Worm (Caenorhabditis elegans) whole organism, L2 larva: Measurements from ENCODE around the gene pgph-3.
A peak's percentile ranks its signal among the peaks of the same experiment; 100 is the strongest.

ENCODE experiments used
- C34F6.9 ChIP-seq: fragments of 150-350 bp; optimal IDR thresholded peaks from 2 replicates; lab custom pipeline; 2014; ENCODE audit warnings: missing biosample characterization, missing genetic modification characterization
- F13H6.1 ChIP-seq: sonication (generic microtip); optimal IDR thresholded peaks from 2 replicates; lab custom pipeline; 2016; ENCODE audit warnings: missing genetic modification characterization, missing compliant biosample characterization
- R02D3.7 ChIP-seq: fragments of 150-350 bp; optimal IDR thresholded peaks from 2 replicates; lab custom pipeline; 2014; ENCODE audit warnings: missing biosample characterization, missing genetic modification characterization
- Y55F3AM.14 ChIP-seq: fragments of 200-800 bp; sonication (Bioruptor generic); optimal IDR thresholded peaks from 2 replicates; lab custom pipeline; 2018; ENCODE audit warnings: mild to moderate bottlenecking, missing genetic modification characterization, missing compliant biosample characterization
- ZK546.5 ChIP-seq: sonication (generic microtip); optimal IDR thresholded peaks from 2 replicates; lab custom pipeline; 2017; ENCODE audit warnings: missing biosample characterization, missing genetic modification characterization
- alr-1 ChIP-seq: fragments of 150-350 bp; optimal IDR thresholded peaks from 2 replicates; lab custom pipeline; 2014; ENCODE audit warnings: missing biosample characterization, missing genetic modification characterization
- aly-2 ChIP-seq: fragments of 150-350 bp; optimal IDR thresholded peaks from 2 replicates; lab custom pipeline; 2014; ENCODE audit warnings: missing biosample characterization, missing genetic modification characterization
- ama-1 ChIP-seq: fragments of 150-350 bp; optimal IDR thresholded peaks from 2 replicates; lab custom pipeline; 2018; ENCODE audit warnings: inconsistent platforms
- blmp-1 ChIP-seq: sonication (generic microtip); optimal IDR thresholded peaks from 2 replicates; lab custom pipeline; 2017; ENCODE audit warnings: missing genetic modification characterization, mild to moderate bottlenecking, missing compliant biosample characterization, antibody characterized with exemption, moderate library complexity; ENCODE audit not compliant: insufficient read depth
- ceh-16 ChIP-seq: fragments of 150-350 bp; optimal IDR thresholded peaks from 2 replicates; lab custom pipeline; 2014; ENCODE audit warnings: missing biosample characterization, missing genetic modification characterization
- ceh-82 ChIP-seq: fragments of 150-350 bp; optimal IDR thresholded peaks from 2 replicates; lab custom pipeline; 2014; ENCODE audit warnings: missing biosample characterization, missing genetic modification characterization
- crh-2 ChIP-seq: sonication (generic microtip); optimal IDR thresholded peaks from 2 replicates; lab custom pipeline; 2017; ENCODE audit warnings: missing biosample characterization, missing genetic modification characterization
- dmd-4 ChIP-seq: sonication (generic microtip); optimal IDR thresholded peaks from 2 replicates; lab custom pipeline; 2017; ENCODE audit warnings: missing biosample characterization, missing genetic modification characterization
- egl-27 ChIP-seq: sonication (generic microtip); optimal IDR thresholded peaks from 3 replicates; lab custom pipeline; 2017; ENCODE audit warnings: missing biosample characterization, missing genetic modification reagents, missing genetic modification characterization
- elt-1 ChIP-seq: fragments of 150-350 bp; optimal IDR thresholded peaks from 2 replicates; lab custom pipeline; 2014; ENCODE audit warnings: missing biosample characterization, missing genetic modification characterization
- elt-3 ChIP-seq: sonication (generic microtip); optimal IDR thresholded peaks from 2 replicates; lab custom pipeline; 2017; ENCODE audit warnings: missing biosample characterization, missing genetic modification characterization
- fos-1 ChIP-seq: fragments of 150-350 bp; optimal IDR thresholded peaks from 2 replicates; lab custom pipeline; 2014; ENCODE audit warnings: missing biosample characterization, missing genetic modification characterization
- gmeb-1 ChIP-seq: fragments of 150-350 bp; optimal IDR thresholded peaks from 2 replicates; lab custom pipeline; 2014; ENCODE audit warnings: missing biosample characterization, missing genetic modification characterization
- lin-11 ChIP-seq: fragments of 150-350 bp; sonication (generic microtip); optimal IDR thresholded peaks from 2 replicates; lab custom pipeline; 2014; ENCODE audit warnings: missing biosample characterization, missing genetic modification characterization, inconsistent platforms, mixed read lengths
- lin-13 ChIP-seq: fragments of 150-350 bp; optimal IDR thresholded peaks from 2 replicates; lab custom pipeline; 2014; ENCODE audit warnings: missing biosample characterization, missing genetic modification reagents, missing genetic modification characterization
- lin-39 ChIP-seq: fragments of 150-350 bp; optimal IDR thresholded peaks from 2 replicates; lab custom pipeline; 2014; ENCODE audit warnings: missing biosample characterization, missing genetic modification reagents, missing genetic modification characterization
- lsy-2 ChIP-seq, 2 experiments: fragments of 150-350 bp in 1 of 2; sonication (generic microtip) in 1 of 2; optimal IDR thresholded peaks; 2 replicates each; lab custom pipeline; 2014 to 2017; ENCODE audit warnings: missing biosample characterization in 2 of 2, missing genetic modification characterization in 2 of 2
- mab-5 ChIP-seq: fragments of 150-350 bp; optimal IDR thresholded peaks from 2 replicates; lab custom pipeline; 2014; ENCODE audit warnings: missing biosample characterization, missing genetic modification characterization
- mbf-1 ChIP-seq: sonication (generic microtip); optimal IDR thresholded peaks from 2 replicates; lab custom pipeline; 2017; ENCODE audit warnings: missing biosample characterization, missing genetic modification characterization
- mdl-1 ChIP-seq, 2 experiments: fragments of 150-350 bp in 1 of 2; sonication (generic microtip) in 1 of 2; optimal IDR thresholded peaks; 2 replicates each; lab custom pipeline; 2017; ENCODE audit warnings: missing biosample characterization in 2 of 2, missing genetic modification characterization in 2 of 2
- nhr-10 ChIP-seq: sonication (generic microtip); optimal IDR thresholded peaks from 2 replicates; lab custom pipeline; 2017; ENCODE audit warnings: missing biosample characterization, missing genetic modification characterization
- nhr-11 ChIP-seq: fragments of 150-350 bp; optimal IDR thresholded peaks from 2 replicates; lab custom pipeline; 2014; ENCODE audit warnings: missing biosample characterization, missing genetic modification characterization
- nhr-12 ChIP-seq: fragments of 150-350 bp; optimal IDR thresholded peaks from 2 replicates; lab custom pipeline; 2014; ENCODE audit warnings: missing biosample characterization, missing genetic modification characterization
- nhr-129 ChIP-seq: fragments of 150-350 bp; optimal IDR thresholded peaks from 2 replicates; lab custom pipeline; 2014; ENCODE audit warnings: missing biosample characterization, missing genetic modification characterization
- nhr-21 ChIP-seq: fragments of 150-350 bp; optimal IDR thresholded peaks from 2 replicates; lab custom pipeline; 2014; ENCODE audit warnings: missing biosample characterization, missing genetic modification characterization
- nhr-23 ChIP-seq: fragments of 150-350 bp; optimal IDR thresholded peaks from 2 replicates; lab custom pipeline; 2014; ENCODE audit warnings: missing biosample characterization, missing genetic modification reagents, missing genetic modification characterization
- nhr-237 ChIP-seq: fragments of 150-350 bp; optimal IDR thresholded peaks from 2 replicates; lab custom pipeline; 2014; ENCODE audit warnings: missing biosample characterization, missing genetic modification characterization
- nhr-25 ChIP-seq: fragments of 150-350 bp; sonication (generic microtip); optimal IDR thresholded peaks from 3 replicates; lab custom pipeline; 2014; ENCODE audit warnings: missing biosample characterization, missing genetic modification characterization
- nhr-6 ChIP-seq: fragments of 150-350 bp; optimal IDR thresholded peaks from 2 replicates; lab custom pipeline; 2014; ENCODE audit warnings: missing biosample characterization, missing genetic modification characterization
- nhr-77 ChIP-seq: fragments of 150-350 bp; optimal IDR thresholded peaks from 2 replicates; lab custom pipeline; 2014; ENCODE audit warnings: missing biosample characterization, missing genetic modification characterization
- peb-1 ChIP-seq: fragments of 150-350 bp; optimal IDR thresholded peaks from 2 replicates; lab custom pipeline; 2014; ENCODE audit warnings: missing biosample characterization, missing genetic modification characterization
- sem-4 ChIP-seq: fragments of 150-350 bp; optimal IDR thresholded peaks from 2 replicates; lab custom pipeline; 2014; ENCODE audit warnings: missing biosample characterization, missing genetic modification reagents, missing genetic modification characterization
- skn-1 ChIP-seq: sonication (generic microtip); optimal IDR thresholded peaks from 2 replicates; lab custom pipeline; 2017; ENCODE audit warnings: missing biosample characterization, missing genetic modification characterization
- sma-3 ChIP-seq: sonication (generic microtip); optimal IDR thresholded peaks from 2 replicates; lab custom pipeline; 2016; ENCODE audit warnings: missing genetic modification reagents, missing genetic modification characterization, missing compliant biosample characterization
- sma-9 ChIP-seq, 2 experiments: fragments of 150-350 bp in 1 of 2; sonication (generic microtip) in 1 of 2; optimal IDR thresholded peaks; 2 replicates each; lab custom pipeline; 2014 to 2016; ENCODE audit warnings: missing genetic modification characterization in 2 of 2, mild to moderate bottlenecking in 1 of 2, missing biosample characterization in 1 of 2, missing compliant biosample characterization in 1 of 2, missing genetic modification reagents in 1 of 2, moderate library complexity in 1 of 2
- snpc-4 ChIP-seq: fragments of 150-350 bp; optimal IDR thresholded peaks from 2 replicates; lab custom pipeline; 2014; ENCODE audit warnings: missing biosample characterization, missing genetic modification characterization
- unc-39 ChIP-seq: fragments of 150-350 bp; optimal IDR thresholded peaks from 2 replicates; lab custom pipeline; 2014; ENCODE audit warnings: missing biosample characterization, missing genetic modification characterization
- unc-55 ChIP-seq: fragments of 150-350 bp; sonication (generic microtip); optimal IDR thresholded peaks from 3 replicates; lab custom pipeline; 2014; ENCODE audit warnings: missing biosample characterization, missing genetic modification reagents, missing genetic modification characterization
- unc-62 ChIP-seq: fragments of 150-350 bp; optimal IDR thresholded peaks from 2 replicates; lab custom pipeline; 2014; ENCODE audit warnings: missing biosample characterization, missing genetic modification reagents, missing genetic modification characterization
- zag-1 ChIP-seq: fragments of 150-350 bp; optimal IDR thresholded peaks from 2 replicates; lab custom pipeline; 2014; ENCODE audit warnings: missing biosample characterization, missing genetic modification characterization
- ztf-1 ChIP-seq: fragments of 200-800 bp; sonication (Bioruptor generic); conservative IDR thresholded peaks from 2 replicates; pipeline ENCODE4 v1.3.6; 2022; ENCODE audit warnings: missing genetic modification characterization, missing compliant biosample characterization
- ztf-11 ChIP-seq: sonication (generic microtip); optimal IDR thresholded peaks from 2 replicates; lab custom pipeline; 2017; ENCODE audit warnings: missing biosample characterization, missing genetic modification characterization
- ztf-4 ChIP-seq: fragments of 150-350 bp; optimal IDR thresholded peaks from 2 replicates; lab custom pipeline; 2014; ENCODE audit warnings: missing biosample characterization, missing genetic modification characterization

pgph-3 gene

ce11 chrV:5763787-5764186 lies at the start of gene pgph-3:
TSS of gene pgph-3 (minus strand) at chrV:5763846.
- no peak for TF ChIP-seq nhr-10 (tag; lab: Kevin White, UChicago)
- TF ChIP-seq lin-13 (GFP tag; lab: Kevin White, UChicago): no peak
- peak; percentile 85 for TF ChIP-seq crh-2 (tag; lab: Kevin White, UChicago)
- peak; percentile 11 to 17 for TF ChIP-seq mdl-1 (tag; optimal IDR thresholded peaks at IDR 0.05; lab: Kevin White, UChicago)
- TF ChIP-seq F13H6.1 (tag; lab: Kevin White, UChicago): peak; percentile 74
- TF ChIP-seq ztf-1 (GFP tag; lab: Robert Waterston, UW): no peak
- TF ChIP-seq snpc-4 (tag; lab: Kevin White, UChicago): no peak
- TF ChIP-seq aly-2 (tag; lab: Kevin White, UChicago): no peak
- no peak for TF ChIP-seq lin-39
- TF ChIP-seq mab-5 (tag; lab: Kevin White, UChicago): no peak
- no peak for TF ChIP-seq ZK546.5 (tag; lab: Kevin White, UChicago)
- TF ChIP-seq nhr-6 (tag; lab: Kevin White, UChicago): peak; percentile 28
- peak; percentile 73 for TF ChIP-seq egl-27
- no peak for TF ChIP-seq nhr-23 (tag; lab: Kevin White, UChicago)
- TF ChIP-seq nhr-21 (tag; lab: Kevin White, UChicago): peak; percentile 45
- peak; percentile 45 for TF ChIP-seq gmeb-1 (tag; lab: Kevin White, UChicago)
- TF ChIP-seq nhr-237 (tag; lab: Kevin White, UChicago): no peak
- TF ChIP-seq alr-1 (tag; lab: Kevin White, UChicago): no peak
- TF ChIP-seq dmd-4 (tag; lab: Kevin White, UChicago): no peak
- no peak for TF ChIP-seq elt-1 (tag; lab: Kevin White, UChicago)
- TF ChIP-seq elt-3: no peak
- no peak for TF ChIP-seq peb-1 (tag; lab: Kevin White, UChicago)
- no peak for TF ChIP-seq nhr-12
- TF ChIP-seq sma-9 (GFP tag; optimal IDR thresholded peaks at IDR 0.05; lab: Kevin White, UChicago): peak; percentile 96
- TF ChIP-seq sma-9 (tag; optimal IDR thresholded peaks at IDR 0.05; lab: Kevin White, UChicago): no peak
- TF ChIP-seq unc-55: no peak
- TF ChIP-seq ztf-11 (tag; lab: Kevin White, UChicago): no peak
- TF ChIP-seq C34F6.9 (tag; lab: Kevin White, UChicago): peak; percentile 15
- TF ChIP-seq ztf-4 (tag; lab: Kevin White, UChicago): no peak
- peak; percentile 85 for TF ChIP-seq blmp-1 (tag; lab: Kevin White, UChicago)
- TF ChIP-seq fos-1 (tag; lab: Kevin White, UChicago): peak; percentile 75
- TF ChIP-seq nhr-77 (tag; lab: Kevin White, UChicago): no peak
- no peak for TF ChIP-seq lin-11 (tag; lab: Kevin White, UChicago)
- TF ChIP-seq sma-3 (GFP tag; lab: Kevin White, UChicago): peak; percentile 73
- TF ChIP-seq nhr-11 (tag; lab: Kevin White, UChicago): no peak
- TF ChIP-seq unc-39: no peak
- no peak for TF ChIP-seq ceh-82
- no peak for TF ChIP-seq R02D3.7 (tag; lab: Kevin White, UChicago)
- no peak for TF ChIP-seq nhr-129 (tag; lab: Kevin White, UChicago)
- peak; percentile 84 for TF ChIP-seq nhr-25
- TF ChIP-seq lsy-2 (tag; optimal IDR thresholded peaks at IDR 0.05; lab: Kevin White, UChicago): no peak
- TF ChIP-seq skn-1 (tag; lab: Kevin White, UChicago): no peak
- TF ChIP-seq unc-62 (GFP tag; lab: Kevin White, UChicago): no peak
- TF ChIP-seq zag-1 (tag; lab: Kevin White, UChicago): no peak
- no peak for TF ChIP-seq mbf-1 (tag; lab: Kevin White, UChicago)
- no peak for TF ChIP-seq ama-1 (lab: Kevin White, UChicago)
- TF ChIP-seq ceh-16 (tag; lab: Kevin White, UChicago): no peak
- TF ChIP-seq Y55F3AM.14 (GFP tag; lab: Kevin White, UChicago): no peak
- TF ChIP-seq sem-4 (tag; lab: Kevin White, UChicago): peak; percentile 53
